Worm (Caenorhabditis elegans): Measurements from ENCODE around the gene F08F1.9.
A peak's percentile ranks its signal among the peaks of the same experiment; 100 is the strongest.

Gene F08F1.9

DNA sequence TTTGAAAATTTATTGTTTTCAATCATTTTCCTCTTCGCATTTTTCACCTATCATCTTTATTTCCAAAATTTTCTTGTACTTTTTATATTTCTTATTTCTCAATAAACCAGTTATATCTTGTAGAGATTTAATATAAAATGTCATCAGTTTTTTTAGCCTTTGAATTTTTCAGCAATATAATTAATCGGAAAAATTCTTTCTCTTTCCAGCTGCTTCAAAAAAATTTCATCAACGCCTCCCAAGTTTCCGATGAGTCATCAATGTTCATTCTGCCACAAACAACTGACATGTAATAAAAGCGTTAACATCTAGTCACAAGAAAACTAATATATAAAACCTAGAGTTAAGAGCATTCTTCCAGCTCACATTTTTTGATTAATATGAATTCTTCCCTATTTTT, 2.5 kb upstream of the F08F1.9 start, which contains the start of gene F08F1.4:
F08F1.4 (plus strand) TSS at position 301 of the 400 bp plus-strand sequence.
- TF ChIP-seq nhr-11 (tag; optimal IDR thresholded peaks at IDR 0.05), result no peak
- no peak for TF ChIP-seq ZK546.5 (tag; optimal IDR thresholded peaks at IDR 0.05)
- no peak for TF ChIP-seq fkh-2 (tag; optimal IDR thresholded peaks at IDR 0.05)

DNA sequence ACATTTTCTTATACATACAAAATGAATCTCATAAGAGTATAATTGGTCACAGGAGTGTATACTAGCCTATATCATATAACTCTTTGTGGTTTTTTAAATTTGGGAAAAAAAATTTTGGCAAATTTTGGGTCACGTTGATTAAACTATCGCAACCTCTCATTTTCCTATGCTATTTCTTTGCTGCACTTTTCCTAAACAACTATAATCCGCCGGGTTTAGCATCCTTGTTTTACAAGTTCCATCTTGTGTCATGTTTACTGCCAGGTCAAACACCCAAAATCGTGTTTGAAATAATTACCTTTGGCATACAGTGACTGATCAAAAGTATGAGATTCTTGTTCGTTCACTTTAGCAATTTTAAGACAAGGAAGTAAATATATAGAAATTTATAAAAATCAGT, 2.4 kb downstream of the F08F1.9 start, which contains the start of gene sulp-3:
sulp-3 (minus strand) TSS at position 101 of the 400 bp plus-strand sequence.
- TF ChIP-seq mdl-1 (tag; optimal IDR thresholded peaks at IDR 0.05) (no peak), eor-1 (tag; optimal IDR thresholded peaks at IDR 0.05) (no peak), elt-2 (tag; optimal IDR thresholded peaks at IDR 0.05) (no peak), lsy-12 (tag; optimal IDR thresholded peaks at IDR 0.05) (no peak), nhr-76 (tag; optimal IDR thresholded peaks at IDR 0.05) (no peak), egl-27 (tag; optimal IDR thresholded peaks at IDR 0.05) (no peak), ZK546.5 (tag; optimal IDR thresholded peaks at IDR 0.05) (no peak), nhr-77 (tag; optimal IDR thresholded peaks at IDR 0.05) (no peak), fkh-2 (tag; optimal IDR thresholded peaks at IDR 0.05) (no peak), tbx-2 (tag; optimal IDR thresholded peaks at IDR 0.05) (no peak), nhr-11 (tag; optimal IDR thresholded peaks at IDR 0.05) (no peak), ceh-9 (tag; optimal IDR thresholded peaks at IDR 0.05) (no peak), hmg-11 (tag; optimal IDR thresholded peaks at IDR 0.05) (no peak), jun-1 (tag; optimal IDR thresholded peaks at IDR 0.05) (no peak), mml-1 (tag; optimal IDR thresholded peaks at IDR 0.05) (no peak), skn-1 (tag; optimal IDR thresholded peaks at IDR 0.05) (no peak)

DNA sequence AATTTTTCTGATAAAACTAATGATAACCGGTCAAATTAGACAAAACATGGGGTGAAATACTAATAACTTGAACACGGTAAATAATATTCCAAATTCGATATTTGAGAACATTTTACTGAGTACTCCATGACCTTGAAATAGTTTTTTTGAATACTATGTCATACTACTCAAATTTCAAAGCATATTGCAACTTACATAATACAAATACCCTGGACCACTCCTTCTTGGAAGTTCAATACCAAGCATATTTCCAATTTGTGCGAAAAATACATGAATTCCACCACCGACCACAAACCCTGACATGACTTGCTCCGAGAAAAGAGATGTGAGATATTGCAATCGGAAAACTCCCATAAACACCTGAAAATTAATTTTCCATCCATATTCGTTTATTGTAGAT, 3.8 kb downstream of the F08F1.9 start:
- TF ChIP-seq ceh-82 (tag; optimal IDR thresholded peaks at IDR 0.05), result no peak
- no peak for TF ChIP-seq R02D3.7 (tag; optimal IDR thresholded peaks at IDR 0.05)
- no peak for TF ChIP-seq fkh-10 (GFP tag; optimal IDR thresholded peaks at IDR 0.05)
- no peak for TF ChIP-seq nhr-12 (tag; optimal IDR thresholded peaks at IDR 0.05)
- TF ChIP-seq jun-1 (tag; optimal IDR thresholded peaks at IDR 0.05), result no peak
- no peak for TF ChIP-seq nhr-77 (tag; optimal IDR thresholded peaks at IDR 0.05)
- no peak for TF ChIP-seq nhr-25 (tag; optimal IDR thresholded peaks at IDR 0.05)
- TF ChIP-seq fkh-2 (tag; optimal IDR thresholded peaks at IDR 0.05), result no peak
- TF ChIP-seq nhr-11 (tag; optimal IDR thresholded peaks at IDR 0.05), result no peak
- no peak for TF ChIP-seq elt-1 (tag; optimal IDR thresholded peaks at IDR 0.05)
- TF ChIP-seq nhr-76 (tag; optimal IDR thresholded peaks at IDR 0.05), result no peak
- no peak for TF ChIP-seq egl-5 (tag; optimal IDR thresholded peaks at IDR 0.05)
- no peak for TF ChIP-seq aly-2 (tag; optimal IDR thresholded peaks at IDR 0.05)
- TF ChIP-seq lin-15B (tag; optimal IDR thresholded peaks at IDR 0.05), result no peak
- TF ChIP-seq hmg-11 (tag; optimal IDR thresholded peaks at IDR 0.05), result no peak

DNA sequence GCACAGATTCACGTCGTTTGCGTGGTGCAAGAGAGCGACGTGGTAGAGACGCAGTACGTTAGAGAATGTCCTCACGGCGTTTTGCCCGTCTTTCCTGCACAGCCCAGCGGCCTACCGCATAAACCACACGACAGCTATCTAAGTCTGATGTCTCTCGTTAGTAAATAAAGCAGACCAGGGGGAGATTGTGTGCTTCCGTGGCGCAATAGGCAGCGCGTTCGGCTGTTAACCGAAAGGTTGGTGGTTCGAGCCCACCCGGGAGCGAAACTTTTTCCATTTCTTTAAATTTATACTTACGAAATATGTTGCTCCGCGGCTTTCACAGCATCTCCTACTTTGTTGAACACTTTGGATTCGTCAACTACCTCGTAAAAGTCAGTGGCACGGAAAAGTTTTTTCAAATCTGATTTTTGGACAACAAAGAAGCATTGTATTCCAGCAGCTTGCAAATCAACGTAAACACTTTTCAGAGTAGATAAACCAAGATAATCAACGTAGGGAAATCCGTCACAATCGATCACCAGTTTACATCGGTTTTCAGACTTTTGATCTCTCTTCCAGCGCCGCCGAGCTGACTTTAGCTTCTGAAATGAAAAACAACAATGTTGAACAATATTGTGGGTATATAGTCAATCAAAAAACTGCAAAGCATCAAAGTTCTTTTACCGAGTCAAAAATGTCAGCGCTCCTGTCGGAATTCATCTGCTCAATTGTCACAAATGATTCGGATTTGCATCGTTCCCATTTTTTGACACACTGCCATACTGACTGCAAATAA, 6.2 kb downstream of the F08F1.9 start:
- TF ChIP-seq ama-1 (optimal IDR thresholded peaks at IDR 0.05) (peak; percentile 20), skn-1 (tag; optimal IDR thresholded peaks at IDR 0.05) (peak; percentile 94), unc-62 (GFP tag; optimal IDR thresholded peaks at IDR 0.05) (peak; percentile 48), nhr-11 (tag; optimal IDR thresholded peaks at IDR 0.05) (peak; percentile 46), ztf-4 (tag; optimal IDR thresholded peaks at IDR 0.05) (no peak), nhr-23 (tag; optimal IDR thresholded peaks at IDR 0.05) (peak; percentile 64), hmg-11 (tag; optimal IDR thresholded peaks at IDR 0.05) (peak; percentile 99), elt-1 (tag; optimal IDR thresholded peaks at IDR 0.05) (peak; percentile 10), ceh-16 (tag; optimal IDR thresholded peaks at IDR 0.05) (no peak), nhr-28 (tag; optimal IDR thresholded peaks at IDR 0.05) (no peak), nhr-76 (tag; optimal IDR thresholded peaks at IDR 0.05) (no peak), eor-1 (tag; optimal IDR thresholded peaks at IDR 0.05) (no peak), lin-39 (tag; optimal IDR thresholded peaks at IDR 0.05) (peak; percentile 91), pha-4 (tag; optimal IDR thresholded peaks at IDR 0.05) (peak; percentile 84), elt-2 (tag; optimal IDR thresholded peaks at IDR 0.05) (peak; percentile 77), fkh-10 (GFP tag; optimal IDR thresholded peaks at IDR 0.05) (peak; percentile 91), unc-39 (tag; optimal IDR thresholded peaks at IDR 0.05) (no peak), pqm-1 (tag; optimal IDR thresholded peaks at IDR 0.05) (peak; percentile 47), lsy-12 (tag; optimal IDR thresholded peaks at IDR 0.05) (peak; percentile 90), ceh-28 (tag; optimal IDR thresholded peaks at IDR 0.05) (peak; percentile 71), nhr-67 (tag; optimal IDR thresholded peaks at IDR 0.05) (no peak), ztf-11 (tag; optimal IDR thresholded peaks at IDR 0.05) (no peak), nhr-237 (tag; optimal IDR thresholded peaks at IDR 0.05) (no peak), nfya-1 (tag; optimal IDR thresholded peaks at IDR 0.05; ENCODE audit: insufficient read depth) (peak; percentile 79), sea-2 (GFP tag; optimal IDR thresholded peaks at IDR 0.05) (peak; percentile 81), ceh-9 (tag; optimal IDR thresholded peaks at IDR 0.05) (no peak), R02D3.7 (tag; optimal IDR thresholded peaks at IDR 0.05) (peak; percentile 60), zag-1 (tag; optimal IDR thresholded peaks at IDR 0.05) (peak; percentile 20), lin-15B (tag; optimal IDR thresholded peaks at IDR 0.05) (peak; percentile 50), egl-5 (tag; optimal IDR thresholded peaks at IDR 0.05) (peak; percentile 94), nhr-25 (tag; optimal IDR thresholded peaks at IDR 0.05) (peak; percentile 89), fos-1 (tag; optimal IDR thresholded peaks at IDR 0.05) (peak; percentile 26), fkh-2 (tag; optimal IDR thresholded peaks at IDR 0.05) (no peak), elt-3 (tag; optimal IDR thresholded peaks at IDR 0.05) (peak in 1 of 3 experiments; percentile 86), mml-1 (tag; optimal IDR thresholded peaks at IDR 0.05) (no peak)
